Worm (Caenorhabditis elegans) whole organism, young adult: ENCODE data around the gene far-7.
"Not testable (repeated sequence)": the region's sequence is repeated elsewhere in the genome, so short reads cannot be mapped to it uniquely, and the experiment has no call there.

Experiments
- B0336.3 ChIP-seq: fragments of 200-800 bp; sonication (Bioruptor generic); IDR thresholded peaks from 2 replicates; pipeline ENCODE4 v1.3.6; 2022; ENCODE audit warnings: missing genetic modification characterization, missing compliant biosample characterization
- C06A6.2 ChIP-seq: fragments of 200-800 bp; sonication (Bioruptor generic); conservative IDR thresholded peaks from 2 replicates; pipeline ENCODE4 v1.3.6; 2022; ENCODE audit warnings: missing genetic modification characterization, missing compliant biosample characterization
- C17E4.6 ChIP-seq: fragments of 200-800 bp; sonication (Bioruptor generic); IDR thresholded peaks from 2 replicates; pipeline ENCODE4 v1.3.6; 2022; ENCODE audit warnings: missing genetic modification reagents, missing genetic modification characterization, missing compliant biosample characterization
- F39B2.1 ChIP-seq: fragments of 200-800 bp; sonication (Bioruptor generic); IDR thresholded peaks from 2 replicates; pipeline ENCODE4 v1.3.6; 2022; ENCODE audit warnings: missing genetic modification reagents, missing genetic modification characterization, missing compliant biosample characterization
- F49E8.2 ChIP-seq: sonication (generic microtip); optimal IDR thresholded peaks from 3 replicates; lab custom pipeline; 2017; ENCODE audit warnings: missing genetic modification characterization, mild to moderate bottlenecking, missing compliant biosample characterization, antibody characterized with exemption, moderate library complexity; ENCODE audit not compliant: insufficient read depth
- F52B5.7 ChIP-seq: sonication (generic microtip); optimal IDR thresholded peaks from 2 replicates; lab custom pipeline; 2016; ENCODE audit warnings: mild to moderate bottlenecking, missing genetic modification characterization, missing compliant biosample characterization
- K11D2.4 ChIP-seq: fragments of 200-800 bp; sonication (Bioruptor generic); IDR thresholded peaks from 2 replicates; pipeline ENCODE4 v1.3.6; 2022; ENCODE audit warnings: missing genetic modification reagents, missing genetic modification characterization, missing compliant biosample characterization
- K12H6.12 ChIP-seq: fragments of 200-800 bp; sonication (Bioruptor generic); optimal IDR thresholded peaks from 2 replicates; lab custom pipeline; 2018; ENCODE audit warnings: mild to moderate bottlenecking, missing genetic modification characterization, missing compliant biosample characterization
- T07F8.4 ChIP-seq: sonication (generic microtip); optimal IDR thresholded peaks from 2 replicates; lab custom pipeline; 2016; ENCODE audit warnings: mild to moderate bottlenecking, missing genetic modification characterization, moderate library complexity, missing compliant biosample characterization
- Y56A3A.18 ChIP-seq: fragments of 200-800 bp; sonication (Bioruptor generic); IDR thresholded peaks from 2 replicates; pipeline ENCODE4 v1.3.6; 2022; ENCODE audit warnings: missing genetic modification reagents, missing genetic modification characterization, missing compliant biosample characterization
- Y67H2A.10 ChIP-seq: fragments of 200-800 bp; sonication (Bioruptor generic); conservative IDR thresholded peaks from 2 replicates; pipeline ENCODE4 v1.3.6; 2022; ENCODE audit warnings: missing genetic modification reagents, missing genetic modification characterization, missing compliant biosample characterization
- Y79H2A.3 ChIP-seq: fragments of 200-800 bp; sonication (Bioruptor generic); conservative IDR thresholded peaks from 2 replicates; pipeline ENCODE4 v1.3.6; 2022; ENCODE audit warnings: missing genetic modification reagents, missing genetic modification characterization, missing compliant biosample characterization
- akir-1 ChIP-seq: fragments of 200-800 bp; sonication (Bioruptor generic); optimal IDR thresholded peaks from 2 replicates; lab custom pipeline; 2018; ENCODE audit warnings: mild to moderate bottlenecking, missing genetic modification characterization, moderate library complexity, missing compliant biosample characterization
- ama-1 ChIP-seq, 3 experiments: fragments of 150-350 bp in 1 of 3; sonication (generic microtip) in 2 of 3; optimal IDR thresholded peaks; 2 replicates each; lab custom pipeline; 2014 to 2018; ENCODE audit warnings: missing biosample characterization in 2 of 3, missing genetic modification characterization in 2 of 3, missing genetic modification reagents in 2 of 3
- aptf-3 ChIP-seq: fragments of 200-800 bp; sonication (Bioruptor generic); IDR thresholded peaks from 2 replicates; pipeline ENCODE4 v1.3.6; 2022; ENCODE audit warnings: missing genetic modification characterization, missing compliant biosample characterization
- attf-5 ChIP-seq: fragments of 200-800 bp; sonication (Bioruptor generic); optimal IDR thresholded peaks from 2 replicates; lab custom pipeline; 2018; ENCODE audit warnings: mild to moderate bottlenecking, missing genetic modification characterization, missing compliant biosample characterization
- cebp-1 ChIP-seq, 2 experiments: fragments of 200-800 bp in 1 of 2; sonication (Bioruptor generic) in 1 of 2; sonication (generic microtip) in 1 of 2; IDR thresholded peaks in 1 of 2; optimal IDR thresholded peaks in 1 of 2; 2 replicates each; pipeline versions ENCODE4 v1.3.6 to Lab custom; 2017 to 2022; ENCODE audit warnings: missing compliant biosample characterization in 2 of 2, missing genetic modification characterization in 2 of 2, mild to moderate bottlenecking in 1 of 2, missing genetic modification reagents in 1 of 2, moderate library complexity in 1 of 2
- ceh-100 ChIP-seq: fragments of 200-800 bp; sonication (Bioruptor generic); IDR thresholded peaks from 2 replicates; pipeline ENCODE4 v1.3.6; 2022; ENCODE audit warnings: missing genetic modification reagents, missing genetic modification characterization, missing compliant biosample characterization
- ceh-27 ChIP-seq: fragments of 200-800 bp; sonication (Bioruptor generic); optimal IDR thresholded peaks from 2 replicates; lab custom pipeline; 2018; ENCODE audit warnings: mild to moderate bottlenecking, missing genetic modification characterization, moderate library complexity, missing compliant biosample characterization
- ceh-40 ChIP-seq: fragments of 200-800 bp; sonication (Bioruptor generic); IDR thresholded peaks from 2 replicates; pipeline ENCODE4 v1.3.6; 2022; ENCODE audit warnings: missing genetic modification characterization, missing compliant biosample characterization
- ceh-58 ChIP-seq: fragments of 200-800 bp; sonication (Bioruptor generic); IDR thresholded peaks from 2 replicates; pipeline ENCODE4 v1.3.6; 2022; ENCODE audit warnings: missing genetic modification characterization, missing compliant biosample characterization
- die-1 ChIP-seq: sonication (generic microtip); optimal IDR thresholded peaks from 2 replicates; lab custom pipeline; 2016; ENCODE audit warnings: missing genotype, mild to moderate bottlenecking, missing genetic modification characterization, missing compliant biosample characterization
- dox-1 ChIP-seq: fragments of 200-800 bp; sonication (Bioruptor generic); IDR thresholded peaks from 2 replicates; pipeline ENCODE4 v1.3.6; 2022; ENCODE audit warnings: missing genetic modification reagents, missing genetic modification characterization, missing compliant biosample characterization
- efl-1 ChIP-seq: fragments of 150-350 bp; optimal IDR thresholded peaks from 2 replicates; lab custom pipeline; 2014; ENCODE audit warnings: missing biosample characterization, missing genetic modification reagents, missing genetic modification characterization
- egl-18 ChIP-seq: fragments of 200-800 bp; sonication (Bioruptor generic); IDR thresholded peaks from 2 replicates; pipeline ENCODE4 v1.3.6; 2022; ENCODE audit warnings: missing genetic modification reagents, missing genetic modification characterization, missing compliant biosample characterization
- him-1 ChIP-seq: sonication (generic microtip); optimal IDR thresholded peaks from 2 replicates; lab custom pipeline; 2016; ENCODE audit warnings: missing genotype, missing genetic modification reagents, missing genetic modification characterization, missing compliant biosample characterization
- hmg-1.2 ChIP-seq: fragments of 200-800 bp; sonication (Bioruptor generic); IDR thresholded peaks from 2 replicates; pipeline ENCODE4 v1.3.6; 2022; ENCODE audit warnings: missing genetic modification reagents, missing genetic modification characterization, missing compliant biosample characterization
- hsf-1 ChIP-seq: fragments of 200-800 bp; sonication (Bioruptor generic); IDR thresholded peaks from 2 replicates; pipeline ENCODE4 v1.3.6; 2022; ENCODE audit warnings: missing genetic modification reagents, missing genetic modification characterization, missing compliant biosample characterization
- let-526 ChIP-seq: fragments of 200-800 bp; sonication (Bioruptor generic); IDR thresholded peaks from 2 replicates; pipeline ENCODE4 v1.3.6; 2022; ENCODE audit warnings: missing genetic modification reagents, missing genetic modification characterization, missing compliant biosample characterization
- lin-35 ChIP-seq, 3 experiments: fragments of 150-350 bp in 2 of 3; sonication (generic microtip) in 1 of 3; optimal IDR thresholded peaks; 2 replicates each; lab custom pipeline; 2014 to 2018; ENCODE audit warnings: missing biosample characterization in 3 of 3, missing genetic modification characterization in 3 of 3, missing genetic modification reagents in 3 of 3
- mel-28 ChIP-seq: sonication (generic microtip); optimal IDR thresholded peaks from 2 replicates; lab custom pipeline; 2016; ENCODE audit warnings: borderline replicate concordance, mild to moderate bottlenecking, missing genetic modification characterization, missing compliant biosample characterization
- nfyb-1 ChIP-seq: fragments of 200-800 bp; sonication (Bioruptor generic); IDR thresholded peaks from 2 replicates; pipeline ENCODE4 v1.3.6; 2022; ENCODE audit warnings: missing genetic modification reagents, missing genetic modification characterization, missing compliant biosample characterization
- pha-4 ChIP-seq: fragments of 150-350 bp; sonication (generic microtip); optimal IDR thresholded peaks from 2 replicates; lab custom pipeline; 2014; ENCODE audit warnings: missing biosample characterization, missing genetic modification reagents, missing genetic modification characterization
- rcor-1 ChIP-seq: fragments of 200-800 bp; sonication (Bioruptor generic); IDR thresholded peaks from 2 replicates; pipeline ENCODE4 v1.3.6; 2022; ENCODE audit warnings: missing genetic modification reagents, missing genetic modification characterization, missing compliant biosample characterization
- sea-2 ChIP-seq: fragments of 200-800 bp; sonication (Bioruptor generic); IDR thresholded peaks from 2 replicates; pipeline ENCODE4 v1.3.6; 2022; ENCODE audit warnings: missing genetic modification characterization, missing compliant biosample characterization
- snpc-4 ChIP-seq, 5 experiments: fragments of 150-350 bp in 1 of 5; sonication (generic microtip) in 4 of 5; optimal IDR thresholded peaks; 2 replicates each; lab custom pipeline; 2014 to 2018; ENCODE audit warnings: missing genetic modification characterization in 5 of 5, missing biosample characterization in 3 of 5, antibody characterized with exemption in 2 of 5, mild to moderate bottlenecking in 2 of 5, missing compliant biosample characterization in 2 of 5, missing genotype in 2 of 5, moderate library complexity in 2 of 5, missing genetic modification reagents in 1 of 5
- somi-1 ChIP-seq: fragments of 200-800 bp; sonication (Bioruptor generic); optimal IDR thresholded peaks from 2 replicates; lab custom pipeline; 2018; ENCODE audit warnings: mild to moderate bottlenecking, missing genetic modification characterization, missing compliant biosample characterization
- tbp1 ChIP-seq: fragments of 200-800 bp; sonication (Bioruptor generic); optimal IDR thresholded peaks from 2 replicates; lab custom pipeline; 2018; ENCODE audit warnings: mild to moderate bottlenecking, missing genetic modification characterization, missing compliant biosample characterization

far-7 gene

DNA sequence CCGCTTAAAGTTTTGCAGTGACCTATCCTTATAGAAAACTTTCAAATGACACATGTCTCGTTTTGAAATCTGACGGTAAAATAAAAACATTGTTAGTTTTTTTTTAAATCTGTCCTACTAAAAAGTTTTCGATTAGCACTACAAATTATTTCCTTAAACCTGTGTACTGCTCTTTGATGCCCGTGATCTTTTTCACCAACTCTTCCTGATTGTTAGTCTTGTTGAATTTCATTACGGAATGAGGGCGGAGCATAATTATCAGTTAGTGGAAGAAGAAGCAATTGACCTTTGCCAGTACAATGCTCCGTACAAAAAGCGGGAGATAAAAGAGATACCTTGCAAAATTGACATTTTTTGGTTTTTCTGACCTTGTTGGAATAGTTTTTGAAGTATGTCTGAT, 12.4 kb upstream of the far-7 start, which contains the start of gene K01A2.4:
K01A2.4 (plus strand) TSS at position 301 of the 400 bp plus-strand sequence.
- TF ChIP-seq mel-28 (tag; lab: Kevin White, UChicago) (no peak), nfyb-1 (GFP tag; lab: Robert Waterston, UW) (no peak), ceh-40 (GFP tag; lab: Robert Waterston, UW) (no peak), Y56A3A.18 (no peak)

DNA sequence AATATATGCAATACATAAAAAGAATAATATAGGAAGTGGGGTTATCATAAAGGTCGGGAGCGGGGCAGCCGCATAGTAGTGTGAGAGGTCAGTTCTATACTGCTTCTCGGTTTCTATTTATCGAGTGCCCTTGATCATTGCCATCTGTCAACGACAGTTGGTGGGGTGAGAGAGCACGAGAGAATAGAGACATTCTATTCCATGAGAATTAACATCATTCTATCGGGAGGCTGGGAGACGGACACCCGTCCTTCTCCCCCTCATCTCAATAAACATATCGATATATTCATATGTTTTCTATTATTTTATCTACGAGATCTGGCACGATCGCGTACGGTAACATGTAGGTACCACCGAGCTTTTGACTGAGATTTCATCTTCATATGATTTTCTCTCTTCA, 7.5 kb upstream of the far-7 start, which contains the start of gene mps-2:
mps-2 (minus strand) TSS at position 101 of the 400 bp plus-strand sequence.
- TF ChIP-seq Y79H2A.3; rcor-1 (GFP tag; lab: Robert Waterston, UW); dox-1 (GFP tag; lab: Robert Waterston, UW): not testable (repeated sequence)
- TF ChIP-seq, all 124 proteins: peak for 0; not testable (repeated sequence) for 124

DNA sequence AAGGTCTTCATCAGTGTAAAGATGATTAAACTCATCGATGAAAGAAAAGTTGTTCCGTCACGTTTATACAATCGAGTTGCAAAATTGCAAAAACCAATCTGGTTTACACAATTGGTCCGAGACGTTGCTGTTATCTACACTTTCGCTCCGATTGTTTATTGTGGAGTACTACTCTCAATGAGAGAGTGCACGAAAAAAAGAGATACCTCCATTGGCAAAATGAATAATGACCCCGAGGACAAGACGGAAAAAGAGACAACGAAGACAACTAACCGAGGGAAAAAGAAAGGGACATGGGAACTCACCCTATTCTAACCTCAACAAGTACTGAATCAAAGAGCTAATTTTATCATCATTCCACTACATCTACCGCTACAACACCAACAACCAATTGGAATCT, 6.0 kb upstream of the far-7 start:
- TF ChIP-seq die-1 (tag; lab: Kevin White, UChicago) (no peak), ama-1 (optimal IDR thresholded peaks at IDR 0.05; lab: Kevin White, UChicago) (no peak), ama-1 (GFP tag; optimal IDR thresholded peaks at IDR 0.05; lab: Kevin White, UChicago) (no peak), pha-4 (no peak), C06A6.2 (GFP tag; lab: Robert Waterston, UW) (no peak), C17E4.6 (GFP tag; lab: Robert Waterston, UW) (no peak), aptf-3 (GFP tag; lab: Robert Waterston, UW) (no peak), him-1 (tag; lab: Kevin White, UChicago) (no peak), F39B2.1 (GFP tag; lab: Robert Waterston, UW) (no peak), F49E8.2 (no peak), hsf-1 (GFP tag; lab: Robert Waterston, UW) (no peak), somi-1 (GFP tag; lab: Kevin White, UChicago) (no peak), Y67H2A.10 (no peak), K11D2.4 (GFP tag; lab: Robert Waterston, UW) (no peak), efl-1 (no peak), tbp1 (GFP tag; lab: Kevin White, UChicago) (no peak), let-526 (GFP tag; lab: Robert Waterston, UW) (no peak), Y79H2A.3 (no peak)

DNA sequence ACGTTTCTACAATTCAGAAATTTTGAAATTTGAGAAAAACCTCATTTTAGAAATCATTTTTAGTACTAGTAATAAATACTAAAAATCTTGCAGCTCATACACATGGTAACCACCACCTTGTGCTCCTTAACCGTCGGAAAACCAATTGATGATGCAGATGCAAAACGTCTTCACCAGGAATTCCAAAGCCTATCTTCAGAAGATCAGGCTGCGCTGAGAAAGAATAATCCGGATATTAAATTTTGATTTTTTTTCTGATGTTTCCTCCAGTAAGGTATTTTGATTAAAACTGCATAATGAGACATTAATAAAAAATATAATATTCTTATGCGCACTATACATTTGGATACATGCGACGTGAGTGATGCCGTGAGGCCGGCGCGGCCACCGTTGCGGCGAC, 1.2 kb downstream of the far-7 start:
- no peak for TF ChIP-seq pha-4
- TF ChIP-seq hmg-1.2 (GFP tag; lab: Robert Waterston, UW) = 0 out of 2 replicates have a peak, but pooled peaks have one; percentile 19

ce11 chrII:321183-321582, 1.6 kb downstream of the far-7 start:
- TF ChIP-seq akir-1 (GFP tag; lab: Kevin White, UChicago) (no peak), hmg-1.2 (GFP tag; lab: Robert Waterston, UW) (0 out of 2 replicates have a peak, but pooled peaks have one; percentile 2), B0336.3 (0 out of 2 replicates have a peak, but pooled peaks have one; percentile 13), sea-2 (GFP tag; lab: Robert Waterston, UW) (no peak)

DNA sequence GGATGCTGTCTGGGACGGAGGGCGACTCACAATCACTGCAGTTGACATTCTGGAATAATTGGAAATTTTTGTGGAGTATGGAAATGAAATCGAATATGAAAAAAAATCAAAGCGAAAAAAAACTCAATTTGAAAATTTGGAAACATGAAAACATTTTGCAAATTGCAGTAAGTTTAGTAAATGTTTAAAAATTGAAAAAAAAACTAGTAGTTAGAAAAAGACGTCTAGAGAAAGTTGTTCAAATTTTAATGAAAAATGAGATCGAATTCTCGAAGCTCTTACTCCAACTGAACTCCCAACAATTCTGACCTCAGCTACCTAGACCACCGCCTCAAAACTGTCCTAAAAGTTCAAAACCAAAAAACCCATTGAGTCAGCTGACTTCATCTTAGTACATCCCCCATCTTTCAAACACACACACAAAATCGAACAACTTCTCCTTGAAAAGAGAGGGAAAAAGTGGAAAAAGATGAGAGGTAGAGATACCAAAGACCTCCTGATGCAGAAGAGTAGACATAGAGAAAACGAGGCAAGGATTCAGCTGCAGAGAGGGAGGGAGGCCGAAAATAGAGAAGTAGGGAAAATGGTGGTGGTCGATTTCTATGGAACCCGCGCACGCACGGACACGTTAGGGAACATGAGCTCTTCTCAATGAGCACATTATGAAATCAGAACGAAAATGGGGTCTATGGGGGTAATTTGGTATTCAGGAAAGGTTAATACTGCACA, 3.6 kb downstream of the far-7 start, which contains the start of gene K01A2.10:
K01A2.10 (minus strand) TSS at position 51 of the 729 bp plus-strand sequence.
- TF ChIP-seq ceh-27 (GFP tag; lab: Kevin White, UChicago) (peak; percentile 31), ceh-100 (GFP tag; lab: Robert Waterston, UW) (no peak), K12H6.12 (tag; lab: Kevin White, UChicago) (peak; percentile 37), snpc-4 (GFP tag; optimal IDR thresholded peaks at IDR 0.05; lab: Kevin White, UChicago) (no peak), snpc-4 (tag; optimal IDR thresholded peaks at IDR 0.05; lab: Kevin White, UChicago) (no peak), T07F8.4 (no peak), attf-5 (GFP tag; lab: Kevin White, UChicago) (peak; percentile 3), egl-18 (GFP tag; lab: Robert Waterston, UW) (no peak), lin-35 (GFP tag; optimal IDR thresholded peaks at IDR 0.05; lab: Kevin White, UChicago) (peak in 1 of 3 experiments; percentile 30), ceh-58 (GFP tag; lab: Robert Waterston, UW) (no peak), hmg-1.2 (GFP tag; lab: Robert Waterston, UW) (peak; percentile 16; the same call in 1 of the 2 replicates), F52B5.7 (tag; lab: Kevin White, UChicago) (no peak), cebp-1 (GFP tag; IDR thresholded peaks at IDR 0.05; lab: Robert Waterston, UW) (no peak), cebp-1 (tag; optimal IDR thresholded peaks at IDR 0.05; lab: Kevin White, UChicago) (no peak)
